Fruit fly (Drosophila melanogaster) whole organism, pupa: ENCODE results near the gene CG32237.

Experiments used
- CG10348 ChIP-seq: fragments of 200-800 bp; sonication (Bioruptor generic); IDR thresholded peaks from 2 replicates; pipeline ENCODE4 v1.3.6; 2022; ENCODE audit warnings: missing biosample characterization, missing genetic modification characterization
- CG14655 ChIP-seq: fragments of 200-800 bp; sonication (Bioruptor generic); optimal IDR thresholded peaks from 3 replicates; lab custom pipeline; 2017; ENCODE audit warnings: mild to moderate bottlenecking, missing biosample characterization, missing genetic modification reagents, missing genetic modification characterization
- CG15710 ChIP-seq: fragments of 200-800 bp; sonication (Bioruptor generic); optimal IDR thresholded peaks from 2 replicates; lab custom pipeline; 2018; ENCODE audit warnings: missing biosample characterization, mild to moderate bottlenecking, missing genetic modification characterization, moderate library complexity
- CG17806 ChIP-seq: fragments of 200-800 bp; sonication (Bioruptor generic); optimal IDR thresholded peaks from 2 replicates; lab custom pipeline; 2018; ENCODE audit warnings: missing biosample characterization, mild to moderate bottlenecking, missing genetic modification characterization, moderate library complexity
- CG34367 ChIP-seq: fragments of 200-800 bp; sonication (Bioruptor generic); optimal IDR thresholded peaks from 2 replicates; lab custom pipeline; 2018; ENCODE audit warnings: missing biosample characterization, mild to moderate bottlenecking, missing genetic modification characterization
- CG4496 ChIP-seq: fragments of 200-800 bp; sonication (Bioruptor generic); IDR thresholded peaks from 3 replicates; pipeline ENCODE4 v1.3.6; 2022; ENCODE audit warnings: missing biosample characterization, missing genetic modification characterization
- CG8159 ChIP-seq: fragments of 200-800 bp; sonication (Bioruptor generic); optimal IDR thresholded peaks from 3 replicates; lab custom pipeline; 2018; ENCODE audit warnings: missing biosample characterization, mild to moderate bottlenecking, missing genetic modification characterization, moderate library complexity
- D1 ChIP-seq: fragments of 200-800 bp; sonication (Bioruptor generic); optimal IDR thresholded peaks from 2 replicates; lab custom pipeline; 2018; ENCODE audit warnings: missing biosample characterization, mild to moderate bottlenecking, missing genetic modification characterization, moderate library complexity
- EcR ChIP-seq: fragments of 200-800 bp; sonication (Bioruptor generic); optimal IDR thresholded peaks from 3 replicates; lab custom pipeline; 2019; ENCODE audit warnings: missing biosample characterization, missing genetic modification characterization, mild to moderate bottlenecking, moderate library complexity, missing genetic modification reagents
- Pif1A ChIP-seq: fragments of 200-800 bp; sonication (Bioruptor generic); optimal IDR thresholded peaks from 3 replicates; lab custom pipeline; 2016; ENCODE audit warnings: missing biosample characterization, missing genetic modification characterization
- Snoo ChIP-seq: fragments of 200-800 bp; sonication (Bioruptor generic); optimal IDR thresholded peaks from 3 replicates; lab custom pipeline; 2017; ENCODE audit warnings: missing biosample characterization, mild to moderate bottlenecking, missing genetic modification characterization, inconsistent platforms
- gl ChIP-seq: fragments of 200-800 bp; sonication (Bioruptor generic); optimal IDR thresholded peaks from 2 replicates; lab custom pipeline; 2018; ENCODE audit warnings: missing biosample characterization, mild to moderate bottlenecking, missing genetic modification characterization
- rn ChIP-seq: fragments of 200-800 bp; sonication (Bioruptor generic); IDR thresholded peaks from 2 replicates; pipeline ENCODE4 v1.3.6; 2022; ENCODE audit warnings: missing biosample characterization, missing genetic modification characterization

dm6 chr3L:4842710-4843109 is 9.6 kb downstream of the CG32237 start:
- TF ChIP-seq CG15710 (tag; lab: Kevin White, UChicago) (no peak), Pif1A (GFP tag; lab: Kevin White, UChicago) (no peak), Snoo (tag; lab: Kevin White, UChicago) (no peak), gl (no peak), CG4496 (no peak), rn (GFP tag; lab: Robert Waterston, UW) (no peak), CG10348 (GFP tag; lab: Robert Waterston, UW) (no peak), CG8159 (no peak), CG14655 (GFP tag; lab: Kevin White, UChicago) (no peak), CG17806 (tag; lab: Kevin White, UChicago) (no peak), D1 (tag; lab: Kevin White, UChicago) (no peak), EcR (GFP tag; lab: Kevin White, UChicago) (no peak), CG34367 (tag; lab: Kevin White, UChicago) (no peak)
